Fruit fly (Drosophila melanogaster): Measurements from ENCODE around the gene RpS13.

DNA sequence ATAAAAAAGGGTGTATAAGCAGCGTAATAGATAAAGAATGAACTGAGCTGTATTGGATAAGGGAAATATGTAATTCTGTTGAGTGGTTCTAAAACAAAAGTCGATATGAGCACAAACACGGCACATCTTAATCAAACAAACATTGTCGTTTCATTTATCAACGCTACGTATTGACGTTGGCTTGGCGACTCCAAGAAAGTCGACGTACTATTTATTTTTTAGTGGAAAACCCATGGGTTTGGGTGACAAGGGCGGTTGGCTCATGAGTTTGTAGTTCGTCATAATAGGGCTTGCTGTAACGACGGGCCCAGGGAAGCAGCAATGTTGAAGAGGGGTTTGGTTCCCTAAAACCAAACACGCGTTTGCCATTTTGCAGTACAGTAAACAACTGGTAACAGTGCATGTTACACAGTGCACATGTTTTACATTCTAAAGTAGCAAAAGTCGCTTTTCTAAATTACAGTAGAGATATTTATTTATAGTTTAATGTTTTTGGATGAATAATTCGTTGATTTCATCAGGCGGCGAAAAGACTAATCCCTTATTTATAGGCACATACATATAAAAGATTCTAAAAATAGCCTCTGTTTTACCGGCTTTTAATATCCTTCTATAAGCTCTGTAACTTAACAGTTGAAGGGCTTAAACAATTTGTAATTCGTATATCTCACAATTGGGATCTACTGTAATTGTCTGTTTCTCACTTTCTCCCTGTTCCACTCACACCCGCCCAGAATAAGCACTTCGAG, 3.1 kb downstream of the RpS13 start:
- TF ChIP-seq cyc (GFP tag; optimal IDR thresholded peaks at IDR 0.05) = peak; percentile 49
- peak; percentile 32 for TF ChIP-seq CG10669 (GFP tag; optimal IDR thresholded peaks at IDR 0.05)
- peak; percentile 61 for TF ChIP-seq Smox (GFP tag; optimal IDR thresholded peaks at IDR 0.05)
- peak; percentile 40 for TF ChIP-seq Sox15 (GFP tag; optimal IDR thresholded peaks at IDR 0.05)
- TF ChIP-seq CG4318 (GFP tag; optimal IDR thresholded peaks at IDR 0.05) = peak; percentile 5
- TF ChIP-seq spab (GFP tag; optimal IDR thresholded peaks at IDR 0.05) = peak; percentile 46
- peak; percentile 50 for TF ChIP-seq Sox14 (GFP tag; optimal IDR thresholded peaks at IDR 0.05)
- TF ChIP-seq CG6854 (GFP tag; optimal IDR thresholded peaks at IDR 0.05) = peak; percentile 5
- TF ChIP-seq CG34406 (GFP tag; optimal IDR thresholded peaks at IDR 0.05) = peak; percentile 46
- TF ChIP-seq CG6276 (GFP tag; optimal IDR thresholded peaks at IDR 0.05) = peak; percentile 52
- TF ChIP-seq eg (GFP tag; IDR thresholded peaks at IDR 0.05) = peak; percentile 43; the same call in 2 of the 3 replicates
- TF ChIP-seq achi (GFP tag; optimal IDR thresholded peaks at IDR 0.05) = peak; percentile 60
- TF ChIP-seq CG8319 (GFP tag; optimal IDR thresholded peaks at IDR 0.05) = peak; percentile 27

All from whole organism, prepupa.